Worm (Caenorhabditis elegans) whole organism, late embryonic: ENCODE measurements around the gene hpo-10.

Source experiments
- F13H6.1 ChIP-seq: sonication (generic microtip); optimal IDR thresholded peaks from 2 replicates; lab custom pipeline; 2016; ENCODE audit warnings: missing genetic modification characterization, missing compliant biosample characterization
- ceh-14 ChIP-seq: sonication (generic microtip); optimal IDR thresholded peaks from 2 replicates; lab custom pipeline; 2016; ENCODE audit warnings: missing genotype, missing genetic modification characterization, missing compliant biosample characterization
- nhr-11 ChIP-seq: fragments of 150-350 bp; optimal IDR thresholded peaks from 2 replicates; lab custom pipeline; 2014; ENCODE audit warnings: missing biosample characterization, missing genetic modification characterization
- pqm-1 ChIP-seq: sonication (generic microtip); optimal IDR thresholded peaks from 2 replicates; lab custom pipeline; 2016; ENCODE audit warnings: missing genetic modification characterization, missing compliant biosample characterization
- rnt-1 ChIP-seq: sonication (generic microtip); optimal IDR thresholded peaks from 2 replicates; lab custom pipeline; 2016; ENCODE audit warnings: missing genetic modification characterization, missing compliant biosample characterization
- tbx-2 ChIP-seq: sonication (generic microtip); optimal IDR thresholded peaks from 2 replicates; lab custom pipeline; 2016; ENCODE audit warnings: missing genetic modification characterization, missing compliant biosample characterization

ce11 chrIII:5925724-5926123 lies 46.4 kb downstream of the hpo-10 start, which contains the start of the genes dnc-2 and bcl-7:
- TF ChIP-seq nhr-11 (tag; lab: Kevin White, UChicago): no peak
- no peak for TF ChIP-seq rnt-1 (tag; lab: Kevin White, UChicago)
- no peak for TF ChIP-seq ceh-14 (tag; lab: Kevin White, UChicago)
- no peak for TF ChIP-seq pqm-1 (tag; lab: Kevin White, UChicago)
- TF ChIP-seq tbx-2: no peak
- no peak for TF ChIP-seq F13H6.1 (tag; lab: Kevin White, UChicago)
